Worm (Caenorhabditis elegans) whole organism, late embryonic: ENCODE data around the gene H27A22.1.

ENCODE experiments used
- K09A11.1 ChIP-seq: sonication (generic microtip); optimal IDR thresholded peaks from 2 replicates; lab custom pipeline; 2017; ENCODE audit warnings: antibody characterized with exemption, mild to moderate bottlenecking, missing genetic modification characterization, missing compliant biosample characterization; ENCODE audit not compliant: insufficient read depth
- ama-1 ChIP-seq: fragments of 150-350 bp; optimal IDR thresholded peaks from 2 replicates; lab custom pipeline; 2014
- ceh-18 ChIP-seq: sonication (generic microtip); optimal IDR thresholded peaks from 2 replicates; lab custom pipeline; 2016; ENCODE audit warnings: missing genetic modification characterization, missing compliant biosample characterization
- ceh-24 ChIP-seq: sonication (generic microtip); optimal IDR thresholded peaks from 2 replicates; lab custom pipeline; 2016; ENCODE audit warnings: mild to moderate bottlenecking, missing genetic modification characterization, missing compliant biosample characterization
- hlh-6 ChIP-seq: sonication (generic microtip); optimal IDR thresholded peaks from 2 replicates; lab custom pipeline; 2016; ENCODE audit warnings: missing genotype, missing genetic modification characterization, missing compliant biosample characterization
- nfya-1 ChIP-seq: sonication (generic microtip); optimal IDR thresholded peaks from 2 replicates; lab custom pipeline; 2017; ENCODE audit warnings: missing genetic modification characterization, mild to moderate bottlenecking, missing compliant biosample characterization, antibody characterized with exemption, moderate library complexity
- pha-4 ChIP-seq: fragments of 150-350 bp; optimal IDR thresholded peaks from 2 replicates; lab custom pipeline; 2018; ENCODE audit warnings: missing biosample characterization, missing genetic modification reagents, missing genetic modification characterization
- pqm-1 ChIP-seq: sonication (generic microtip); optimal IDR thresholded peaks from 2 replicates; lab custom pipeline; 2016; ENCODE audit warnings: missing genetic modification characterization, missing compliant biosample characterization
- pros-1 ChIP-seq: fragments of 150-350 bp; optimal IDR thresholded peaks from 2 replicates; lab custom pipeline; 2014; ENCODE audit warnings: missing biosample characterization, missing genetic modification reagents, missing genetic modification characterization
- sdc-2 ChIP-seq: sonication (generic microtip); optimal IDR thresholded peaks from 2 replicates; lab custom pipeline; 2016; ENCODE audit warnings: missing genotype, missing genetic modification characterization, missing compliant biosample characterization
- tbx-7 ChIP-seq: sonication (generic microtip); optimal IDR thresholded peaks from 2 replicates; lab custom pipeline; 2016; ENCODE audit warnings: missing genotype, missing genetic modification characterization, missing compliant biosample characterization

DNA sequence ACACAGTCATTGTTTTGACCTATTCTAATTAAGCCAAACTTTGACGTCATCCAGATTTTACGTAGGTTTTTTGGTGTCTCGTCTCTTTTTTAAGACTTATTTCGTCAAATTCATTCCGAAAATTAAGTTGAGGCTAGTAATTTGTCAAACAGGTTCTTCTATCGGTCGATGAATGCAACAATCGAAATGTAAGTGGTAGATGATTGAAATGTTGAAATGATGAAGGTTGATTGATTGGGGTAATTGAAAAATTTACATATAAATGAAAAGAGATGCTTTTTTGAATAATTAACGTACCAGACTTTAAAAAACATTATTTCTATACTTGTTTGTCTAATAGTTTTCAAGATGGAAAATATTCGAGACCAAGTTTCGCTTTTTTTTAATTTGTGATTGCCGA is 46.0 kb upstream of the H27A22.1 start:
- TF ChIP-seq pqm-1 (tag; lab: Kevin White, UChicago) (no peak), ama-1 (lab: Kevin White, UChicago) (no peak), pros-1 (tag; lab: Kevin White, UChicago) (no peak), ceh-24 (tag; lab: Kevin White, UChicago) (no peak), sdc-2 (tag; lab: Kevin White, UChicago) (no peak), tbx-7 (tag; lab: Kevin White, UChicago) (no peak), ceh-18 (tag; lab: Kevin White, UChicago) (no peak), pha-4 (tag; lab: Kevin White, UChicago) (no peak), nfya-1 (tag; lab: Kevin White, UChicago) (no peak), K09A11.1 (tag; lab: Kevin White, UChicago) (no peak), hlh-6 (no peak)
